Fruit fly (Drosophila melanogaster) whole organism, embryonic: ENCODE results near the gene srl.

ENCODE experiments used
- Antp ChIP-seq: fragments of 200-800 bp; sonication (Bioruptor generic); optimal IDR thresholded peaks from 3 replicates; lab custom pipeline; 2016; ENCODE audit warnings: missing biosample characterization, missing genetic modification characterization
- Awh ChIP-seq: fragments of 200-800 bp; sonication (Bioruptor generic); IDR thresholded peaks from 2 replicates; pipeline ENCODE4, ENCODE4 v1.3.6; 2022; ENCODE audit warnings: missing biosample characterization, missing genetic modification characterization
- CG12299 ChIP-seq: fragments of 200-800 bp; sonication (Bioruptor generic); optimal IDR thresholded peaks from 2 replicates; lab custom pipeline; 2018; ENCODE audit warnings: missing biosample characterization, mild to moderate bottlenecking, missing genetic modification characterization
- CG13775 ChIP-seq: fragments of 200-800 bp; sonication (Bioruptor generic); optimal IDR thresholded peaks from 3 replicates; lab custom pipeline; 2017; ENCODE audit warnings: missing biosample characterization, mild to moderate bottlenecking, missing genetic modification characterization
- CG14441 ChIP-seq: fragments of 200-800 bp; sonication (Bioruptor generic); IDR thresholded peaks from 2 replicates; pipeline ENCODE4 v1.3.6; 2022; ENCODE audit warnings: missing biosample characterization, missing genetic modification characterization
- CG14667 ChIP-seq: fragments of 200-800 bp; sonication (Bioruptor generic); IDR thresholded peaks from 2 replicates; pipeline ENCODE4 v1.3.6; 2022; ENCODE audit warnings: missing biosample characterization, missing genetic modification characterization
- CG1529 ChIP-seq: fragments of 200-800 bp; sonication (Bioruptor generic); optimal IDR thresholded peaks from 3 replicates; lab custom pipeline; 2018; ENCODE audit warnings: missing biosample characterization, missing genetic modification characterization
- CG15514 ChIP-seq: fragments of 200-800 bp; sonication (Bioruptor generic); optimal IDR thresholded peaks from 3 replicates; lab custom pipeline; 2017; ENCODE audit warnings: missing biosample characterization, missing genetic modification characterization, mild to moderate bottlenecking, moderate library complexity, missing genetic modification reagents
- CG15696 ChIP-seq: fragments of 200-800 bp; sonication (Bioruptor generic); optimal IDR thresholded peaks from 2 replicates; lab custom pipeline; 2019; ENCODE audit warnings: missing biosample characterization, mild to moderate bottlenecking, missing genetic modification characterization, moderate library complexity
- CG1603 ChIP-seq: fragments of 200-800 bp; sonication (Bioruptor generic); optimal IDR thresholded peaks from 2 replicates; lab custom pipeline; 2019; ENCODE audit warnings: missing biosample characterization, mild to moderate bottlenecking, missing genetic modification characterization, moderate library complexity
- CG17912 ChIP-seq: fragments of 200-800 bp; sonication (Bioruptor generic); optimal IDR thresholded peaks from 2 replicates; lab custom pipeline; 2018; ENCODE audit warnings: missing biosample characterization, mild to moderate bottlenecking, missing genetic modification characterization
- CG18764 ChIP-seq: fragments of 200-800 bp; sonication (Bioruptor generic); optimal IDR thresholded peaks from 3 replicates; lab custom pipeline; 2016; ENCODE audit warnings: missing biosample characterization, missing genetic modification characterization
- CG2712 ChIP-seq: fragments of 200-800 bp; optimal IDR thresholded peaks from 3 replicates; lab custom pipeline; 2019; ENCODE audit warnings: missing biosample characterization, mild to moderate bottlenecking, missing genetic modification characterization, moderate library complexity
- CG33213 ChIP-seq: fragments of 200-800 bp; sonication (Bioruptor generic); optimal IDR thresholded peaks from 3 replicates; lab custom pipeline; 2016; ENCODE audit warnings: missing biosample characterization, missing genetic modification characterization
- CG3838 ChIP-seq: fragments of 200-800 bp; sonication (Bioruptor generic); optimal IDR thresholded peaks from 3 replicates; lab custom pipeline; 2016; ENCODE audit warnings: missing biosample characterization, missing genetic modification characterization
- CG4282 ChIP-seq: fragments of 200-800 bp; sonication (Bioruptor generic); optimal IDR thresholded peaks from 2 replicates; lab custom pipeline; 2016; ENCODE audit warnings: missing biosample characterization, missing genetic modification characterization
- CG6683 ChIP-seq: fragments of 200-800 bp; sonication (Bioruptor generic); optimal IDR thresholded peaks from 2 replicates; lab custom pipeline; 2017; ENCODE audit warnings: missing biosample characterization, mild to moderate bottlenecking, missing genetic modification characterization, missing genetic modification reagents
- CG9797 ChIP-seq: fragments of 200-800 bp; sonication (Bioruptor generic); optimal IDR thresholded peaks from 3 replicates; lab custom pipeline; 2018; ENCODE audit warnings: missing biosample characterization, mild to moderate bottlenecking, missing genetic modification characterization
- CG9876 ChIP-seq: fragments of 200-800 bp; sonication (Bioruptor generic); optimal IDR thresholded peaks from 2 replicates; lab custom pipeline; 2016; ENCODE audit warnings: missing biosample characterization, missing genetic modification characterization
- Ets97D ChIP-seq: fragments of 200-800 bp; sonication (Bioruptor generic); optimal IDR thresholded peaks from 3 replicates; lab custom pipeline; 2016; ENCODE audit warnings: missing biosample characterization, missing genetic modification characterization
- Fer3 ChIP-seq: fragments of 200-800 bp; sonication (Bioruptor generic); optimal IDR thresholded peaks from 2 replicates; lab custom pipeline; 2018; ENCODE audit warnings: missing biosample characterization, mild to moderate bottlenecking, missing genetic modification characterization, moderate library complexity
- HLH54F ChIP-seq: fragments of 200-800 bp; sonication (Bioruptor generic); optimal IDR thresholded peaks from 3 replicates; lab custom pipeline; 2016; ENCODE audit warnings: missing biosample characterization, missing genetic modification characterization
- Hey ChIP-seq: fragments of 200-800 bp; sonication (Bioruptor generic); optimal IDR thresholded peaks from 3 replicates; lab custom pipeline; 2018; ENCODE audit warnings: missing biosample characterization, mild to moderate bottlenecking, missing genetic modification characterization
- Hmr ChIP-seq: fragments of 200-800 bp; sonication (Bioruptor generic); optimal IDR thresholded peaks from 3 replicates; lab custom pipeline; 2017; ENCODE audit warnings: mild to moderate bottlenecking, missing biosample characterization, missing genetic modification reagents, missing genetic modification characterization
- Hr51 ChIP-seq, 2 experiments: fragments of 200-800 bp; sonication (Bioruptor generic); optimal IDR thresholded peaks; 2 replicates in 1 of 2; 3 replicates in 1 of 2; lab custom pipeline; 2016 to 2018; ENCODE audit warnings: missing biosample characterization in 2 of 2, missing genetic modification characterization in 2 of 2, mild to moderate bottlenecking in 1 of 2, moderate library complexity in 1 of 2
- MTF-1 ChIP-seq: fragments of 200-800 bp; sonication (Bioruptor generic); optimal IDR thresholded peaks from 2 replicates; lab custom pipeline; 2018; ENCODE audit warnings: missing biosample characterization, mild to moderate bottlenecking, missing genetic modification characterization, borderline replicate concordance
- Max ChIP-seq: fragments of 200-800 bp; sonication (Bioruptor generic); optimal IDR thresholded peaks from 2 replicates; lab custom pipeline; 2016; ENCODE audit warnings: missing biosample characterization, mild to moderate bottlenecking, missing genetic modification characterization
- Mrtf ChIP-seq: fragments of 200-800 bp; sonication (Bioruptor generic); IDR thresholded peaks from 3 replicates; pipeline ENCODE4 v1.3.6; 2022; ENCODE audit warnings: missing biosample characterization, missing genetic modification characterization
- Nf-YC ChIP-seq: fragments of 200-800 bp; optimal IDR thresholded peaks from 3 replicates; lab custom pipeline; 2019; ENCODE audit warnings: missing biosample characterization, mild to moderate bottlenecking, missing genetic modification characterization, moderate library complexity
- Taf1 ChIP-seq: fragments of 200-800 bp; sonication (Bioruptor generic); IDR thresholded peaks from 2 replicates; pipeline ENCODE4 v1.3.6; 2022; ENCODE audit warnings: missing biosample characterization, missing genetic modification characterization
- bigmax ChIP-seq: fragments of 200-800 bp; sonication (Bioruptor generic); optimal IDR thresholded peaks from 2 replicates; lab custom pipeline; 2018; ENCODE audit warnings: missing biosample characterization, mild to moderate bottlenecking, missing genetic modification characterization
- bsh ChIP-seq, 2 experiments: fragments of 200-800 bp; sonication (Bioruptor generic); optimal IDR thresholded peaks; 2 replicates each; lab custom pipeline; 2017 to 2018; ENCODE audit warnings: mild to moderate bottlenecking in 2 of 2, missing biosample characterization in 2 of 2, missing genetic modification characterization in 2 of 2, moderate library complexity in 1 of 2
- crol ChIP-seq: fragments of 200-800 bp; sonication (Bioruptor generic); IDR thresholded peaks from 2 replicates; pipeline ENCODE4 v1.3.6; 2022; ENCODE audit warnings: missing biosample characterization, missing genetic modification characterization
- da ChIP-seq: fragments of 200-800 bp; sonication (Bioruptor generic); optimal IDR thresholded peaks from 2 replicates; lab custom pipeline; 2016; ENCODE audit warnings: missing biosample characterization, missing genetic modification characterization
- dysf ChIP-seq: fragments of 200-800 bp; sonication (Bioruptor generic); IDR thresholded peaks from 3 replicates; pipeline ENCODE4 v1.3.6; 2022; ENCODE audit warnings: missing biosample characterization, missing genetic modification characterization
- esg ChIP-seq: fragments of 200-800 bp; sonication (Bioruptor generic); conservative IDR thresholded peaks from 2 replicates; pipeline ENCODE4 v1.3.6; 2022; ENCODE audit warnings: missing biosample characterization, missing genetic modification characterization
- gcm2 ChIP-seq: fragments of 200-800 bp; sonication (Bioruptor generic); optimal IDR thresholded peaks from 2 replicates; lab custom pipeline; 2016; ENCODE audit warnings: missing biosample characterization, missing genetic modification characterization
- hb ChIP-seq: fragments of 200-800 bp; sonication (Bioruptor generic); IDR thresholded peaks from 3 replicates; pipeline ENCODE4 v1.3.6; 2022; ENCODE audit warnings: missing biosample characterization, missing genetic modification characterization; ENCODE audit not compliant: partially characterized antibody
- lilli ChIP-seq: fragments of 200-800 bp; sonication (Bioruptor generic); optimal IDR thresholded peaks from 3 replicates; lab custom pipeline; 2016; ENCODE audit warnings: missing biosample characterization, missing genetic modification characterization
- nerfin-2 ChIP-seq: fragments of 200-800 bp; sonication (Bioruptor generic); IDR thresholded peaks from 2 replicates; pipeline ENCODE4 v1.3.6; 2022; ENCODE audit warnings: missing biosample characterization, missing genetic modification characterization; ENCODE audit not compliant: partially characterized antibody
- pnt ChIP-seq: fragments of 200-800 bp; sonication (Bioruptor generic); optimal IDR thresholded peaks from 3 replicates; lab custom pipeline; 2016; ENCODE audit warnings: missing biosample characterization, missing genetic modification characterization
- scrt ChIP-seq: fragments of 200-800 bp; sonication (Bioruptor generic); optimal IDR thresholded peaks from 2 replicates; lab custom pipeline; 2018; ENCODE audit warnings: missing biosample characterization, mild to moderate bottlenecking, missing genetic modification characterization, moderate library complexity
- sim ChIP-seq: fragments of 200-800 bp; sonication (Bioruptor generic); IDR thresholded peaks from 2 replicates; pipeline ENCODE4 v1.3.6; 2022; ENCODE audit warnings: missing biosample characterization, missing genetic modification characterization
- sqz ChIP-seq: fragments of 200-800 bp; sonication (Bioruptor generic); optimal IDR thresholded peaks from 3 replicates; lab custom pipeline; 2018; ENCODE audit warnings: missing biosample characterization, mild to moderate bottlenecking, missing genetic modification characterization
- ssp ChIP-seq: fragments of 200-800 bp; sonication (Bioruptor generic); IDR thresholded peaks from 2 replicates; pipeline ENCODE4 v1.3.6; 2022; ENCODE audit warnings: missing biosample characterization, missing genetic modification characterization
- trem ChIP-seq: fragments of 200-800 bp; optimal IDR thresholded peaks from 3 replicates; lab custom pipeline; 2019; ENCODE audit warnings: missing biosample characterization, mild to moderate bottlenecking, missing genetic modification characterization, moderate library complexity
- vfl ChIP-seq: fragments of 200-800 bp; sonication (Bioruptor generic); optimal IDR thresholded peaks from 2 replicates; lab custom pipeline; 2016; ENCODE audit warnings: missing biosample characterization, missing genetic modification characterization
- wdn ChIP-seq: fragments of 200-800 bp; sonication (Bioruptor generic); IDR thresholded peaks from 2 replicates; pipeline ENCODE4 v1.3.6; 2022; ENCODE audit warnings: missing biosample characterization, missing genetic modification characterization
- zfh2 ChIP-seq: fragments of 200-800 bp; sonication (Bioruptor generic); optimal IDR thresholded peaks from 2 replicates; lab custom pipeline; 2016; ENCODE audit warnings: missing biosample characterization, missing genetic modification characterization

The srl gene

dm6 chr3R:4478220-4479037, 49.3 kb upstream of the srl start (continued):
- TF ChIP-seq Nf-YC (tag; lab: Kevin White, UChicago): peak; percentile 33
- TF ChIP-seq CG18764: peak; percentile 70
- TF ChIP-seq dysf (GFP tag; lab: Robert Waterston, UW): peak; percentile 86
- peak; percentile 57 for TF ChIP-seq Ets97D
- peak; percentile 85 for TF ChIP-seq Antp (GFP tag; lab: Kevin White, UChicago)
- TF ChIP-seq MTF-1: peak; percentile 71
- peak; percentile 97 for TF ChIP-seq crol (GFP tag; lab: Robert Waterston, UW)
- peak; percentile 86 for TF ChIP-seq HLH54F (GFP tag; lab: Kevin White, UChicago)
- peak; percentile 39 for TF ChIP-seq sqz (GFP tag; lab: Kevin White, UChicago)
- peak; percentile 37 to 88 for TF ChIP-seq bsh (GFP tag; optimal IDR thresholded peaks at IDR 0.05; lab: Kevin White, UChicago)
- TF ChIP-seq pnt (GFP tag; lab: Kevin White, UChicago): peak; percentile 70
- peak; percentile 69 for TF ChIP-seq CG3838
- peak; percentile 47; the same call in 1 of the 2 replicates for TF ChIP-seq ssp (GFP tag; lab: Robert Waterston, UW)
- peak; percentile 82 for TF ChIP-seq Fer3 (tag; lab: Kevin White, UChicago)
- TF ChIP-seq CG17912 (GFP tag; lab: Kevin White, UChicago): no peak
- TF ChIP-seq Hr51 (GFP tag; optimal IDR thresholded peaks at IDR 0.05; lab: Kevin White, UChicago): peak; percentile 79 to 87
- TF ChIP-seq CG1603: peak; percentile 89
- TF ChIP-seq lilli: peak; percentile 92
- peak; percentile 66 for TF ChIP-seq esg (GFP tag; lab: Robert Waterston, UW)
- TF ChIP-seq hb (GFP tag; lab: Robert Waterston, UW): no peak
- peak; percentile 77; the same call in 2 of the 3 replicates for TF ChIP-seq Mrtf
- peak; percentile 43 for TF ChIP-seq CG15696 (tag; lab: Kevin White, UChicago)
- peak; percentile 92 for TF ChIP-seq Awh (GFP tag; lab: Robert Waterston, UW)
- peak; percentile 84 for TF ChIP-seq CG33213 (GFP tag; lab: Kevin White, UChicago)
- peak; percentile 80 for TF ChIP-seq Taf1
- TF ChIP-seq Max (GFP tag; lab: Kevin White, UChicago): peak; percentile 82
- peak; percentile 37 for TF ChIP-seq CG12299 (tag; lab: Kevin White, UChicago)
- TF ChIP-seq CG9876 (GFP tag; lab: Kevin White, UChicago): peak; percentile 63
- TF ChIP-seq CG1529 (GFP tag; lab: Kevin White, UChicago): peak; percentile 80
- TF ChIP-seq CG15514 (GFP tag; lab: Kevin White, UChicago): peak; percentile 77
- TF ChIP-seq CG13775 (GFP tag; lab: Kevin White, UChicago): peak; percentile 76
- peak; percentile 72 for TF ChIP-seq CG6683 (GFP tag; lab: Kevin White, UChicago)
- no peak for TF ChIP-seq nerfin-2
- TF ChIP-seq CG9797 (GFP tag; lab: Kevin White, UChicago): no peak
- TF ChIP-seq CG4282 (GFP tag; lab: Kevin White, UChicago): peak; percentile 76
- TF ChIP-seq scrt: peak; percentile 86
- no peak for TF ChIP-seq CG14667
- peak; percentile 12 for TF ChIP-seq Hey (tag; lab: Kevin White, UChicago)
- TF ChIP-seq sim: 0 out of 2 replicates have a peak, but pooled peaks have one; percentile 52
- peak; percentile 61 for TF ChIP-seq trem
- peak; percentile 73 for TF ChIP-seq wdn (GFP tag; lab: Robert Waterston, UW)
- TF ChIP-seq vfl (GFP tag; lab: Kevin White, UChicago): peak; percentile 91
- TF ChIP-seq CG14441 (GFP tag; lab: Robert Waterston, UW): peak; percentile 89
- TF ChIP-seq gcm2 (GFP tag; lab: Kevin White, UChicago): peak; percentile 82
- no peak for TF ChIP-seq bigmax
- peak; percentile 9 for TF ChIP-seq da (GFP tag; lab: Kevin White, UChicago)
- peak; percentile 84 for TF ChIP-seq CG2712 (tag; lab: Kevin White, UChicago)
- TF ChIP-seq Hmr (GFP tag; lab: Kevin White, UChicago): peak; percentile 89
- TF ChIP-seq zfh2 (GFP tag; lab: Kevin White, UChicago): peak; percentile 87
